Worm (Caenorhabditis elegans) whole organism, late embryonic: ENCODE measurements around the gene F54E7.6.

Experiments used
- C38D4.7 ChIP-seq: fragments of 200-800 bp; sonication (Bioruptor generic); optimal IDR thresholded peaks from 2 replicates; lab custom pipeline; 2018; ENCODE audit warnings: mild to moderate bottlenecking, missing genetic modification characterization, moderate library complexity, missing compliant biosample characterization
- ama-1 ChIP-seq: fragments of 150-350 bp; optimal IDR thresholded peaks from 2 replicates; lab custom pipeline; 2014
- ceh-48 ChIP-seq: sonication (generic microtip); optimal IDR thresholded peaks from 2 replicates; lab custom pipeline; 2016; ENCODE audit warnings: missing genetic modification characterization, inconsistent platforms, missing compliant biosample characterization
- ceh-9 ChIP-seq: sonication (generic microtip); optimal IDR thresholded peaks from 2 replicates; lab custom pipeline; 2016; ENCODE audit warnings: mild to moderate bottlenecking, missing genetic modification characterization, inconsistent platforms, missing compliant biosample characterization
- che-1 ChIP-seq: sonication (generic microtip); optimal IDR thresholded peaks from 2 replicates; lab custom pipeline; 2016; ENCODE audit warnings: mild to moderate bottlenecking, missing genetic modification characterization, missing compliant biosample characterization
- fkh-10 ChIP-seq: fragments of 150-350 bp; optimal IDR thresholded peaks from 2 replicates; lab custom pipeline; 2014; ENCODE audit warnings: missing biosample characterization, missing genetic modification reagents, missing genetic modification characterization
- hlh-30 ChIP-seq: sonication (generic microtip); optimal IDR thresholded peaks from 2 replicates; lab custom pipeline; 2017; ENCODE audit warnings: antibody characterized with exemption, missing genetic modification characterization, missing compliant biosample characterization; ENCODE audit not compliant: insufficient read depth
- mec-3 ChIP-seq: sonication (generic microtip); optimal IDR thresholded peaks from 2 replicates; lab custom pipeline; 2016; ENCODE audit warnings: borderline replicate concordance, missing genetic modification characterization, missing compliant biosample characterization
- sdc-2 ChIP-seq: sonication (generic microtip); optimal IDR thresholded peaks from 2 replicates; lab custom pipeline; 2016; ENCODE audit warnings: missing genotype, missing genetic modification characterization, missing compliant biosample characterization

DNA sequence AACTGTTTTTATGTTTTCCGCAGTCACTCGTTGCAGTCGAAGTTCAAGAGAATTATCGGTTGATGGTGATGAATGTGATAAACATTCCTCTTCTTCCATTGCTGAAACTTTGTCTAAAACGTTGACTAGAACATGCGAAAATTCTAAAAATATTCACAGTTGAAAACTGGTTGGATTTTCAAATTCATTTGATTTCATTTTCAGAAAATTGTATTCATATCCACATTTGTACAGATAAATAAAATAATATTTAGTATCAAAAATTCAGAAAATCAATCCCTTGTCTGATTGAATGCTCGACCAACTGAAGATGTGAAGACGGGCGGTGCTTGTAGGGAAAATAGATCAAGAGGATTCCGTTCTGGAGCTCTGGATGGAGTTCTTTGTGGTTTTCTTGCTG is 16.9 kb upstream of the F54E7.6 start, which contains the start of gene F54E7.9:
- TF ChIP-seq che-1 (tag; lab: Kevin White, UChicago) (no peak), ama-1 (lab: Kevin White, UChicago) (no peak), sdc-2 (tag; lab: Kevin White, UChicago) (no peak), ceh-9 (tag; lab: Kevin White, UChicago) (no peak), mec-3 (tag; lab: Kevin White, UChicago) (no peak), fkh-10 (GFP tag; lab: Kevin White, UChicago) (no peak), hlh-30 (tag; lab: Kevin White, UChicago) (no peak), C38D4.7 (GFP tag; lab: Kevin White, UChicago) (no peak), ceh-48 (tag; lab: Kevin White, UChicago) (no peak)
